Worm (Caenorhabditis elegans) whole organism, young adult: Measurements from ENCODE around the gene mcm-6.

Source experiments
- B0019.2 ChIP-seq: fragments of 200-800 bp; sonication (Bioruptor generic); conservative IDR thresholded peaks from 2 replicates; pipeline ENCODE4 v1.3.6; 2022; ENCODE audit warnings: missing genetic modification reagents, missing genetic modification characterization, missing compliant biosample characterization
- B0336.3 ChIP-seq: fragments of 200-800 bp; sonication (Bioruptor generic); IDR thresholded peaks from 2 replicates; pipeline ENCODE4 v1.3.6; 2022; ENCODE audit warnings: missing genetic modification characterization, missing compliant biosample characterization
- C06A6.2 ChIP-seq: fragments of 200-800 bp; sonication (Bioruptor generic); conservative IDR thresholded peaks from 2 replicates; pipeline ENCODE4 v1.3.6; 2022; ENCODE audit warnings: missing genetic modification characterization, missing compliant biosample characterization
- D2030.7 ChIP-seq: fragments of 200-800 bp; sonication (Bioruptor generic); IDR thresholded peaks from 2 replicates; pipeline ENCODE4 v1.3.6; 2022; ENCODE audit warnings: missing genetic modification reagents, missing genetic modification characterization, missing compliant biosample characterization
- F33H1.4 ChIP-seq: fragments of 200-800 bp; sonication (Bioruptor generic); IDR thresholded peaks from 2 replicates; pipeline ENCODE4 v1.3.6; 2022; ENCODE audit warnings: missing genetic modification reagents, missing genetic modification characterization, missing compliant biosample characterization
- F57C9.4 ChIP-seq: sonication (generic microtip); optimal IDR thresholded peaks from 2 replicates; lab custom pipeline; 2017; ENCODE audit warnings: mild to moderate bottlenecking, missing genetic modification characterization, missing compliant biosample characterization
- Y95B8A.8 ChIP-seq: fragments of 200-800 bp; sonication (Bioruptor generic); IDR thresholded peaks from 2 replicates; pipeline ENCODE4 v1.3.6; 2022; ENCODE audit warnings: missing genetic modification reagents, missing genetic modification characterization, missing compliant biosample characterization
- ZK185.1 ChIP-seq: sonication (generic microtip); optimal IDR thresholded peaks from 2 replicates; lab custom pipeline; 2016; ENCODE audit warnings: mild to moderate bottlenecking, missing genetic modification characterization, missing compliant biosample characterization; ENCODE audit not compliant: poor library complexity, severe bottlenecking
- akir-1 ChIP-seq: fragments of 200-800 bp; sonication (Bioruptor generic); optimal IDR thresholded peaks from 2 replicates; lab custom pipeline; 2018; ENCODE audit warnings: mild to moderate bottlenecking, missing genetic modification characterization, moderate library complexity, missing compliant biosample characterization
- aptf-3 ChIP-seq: fragments of 200-800 bp; sonication (Bioruptor generic); IDR thresholded peaks from 2 replicates; pipeline ENCODE4 v1.3.6; 2022; ENCODE audit warnings: missing genetic modification characterization, missing compliant biosample characterization
- bed-2 ChIP-seq: fragments of 200-800 bp; sonication (Bioruptor generic); IDR thresholded peaks from 2 replicates; pipeline ENCODE4 v1.3.6; 2022; ENCODE audit warnings: missing genetic modification reagents, missing genetic modification characterization, missing compliant biosample characterization
- chd-7 ChIP-seq: sonication (generic microtip); optimal IDR thresholded peaks from 2 replicates; lab custom pipeline; 2016; ENCODE audit warnings: mild to moderate bottlenecking, missing genetic modification characterization, moderate library complexity, missing compliant biosample characterization
- dpff-1 ChIP-seq: sonication (generic microtip); optimal IDR thresholded peaks from 2 replicates; lab custom pipeline; 2017; ENCODE audit warnings: mild to moderate bottlenecking, missing genetic modification characterization, missing compliant biosample characterization
- dpl-1 ChIP-seq: fragments of 150-350 bp; optimal IDR thresholded peaks from 2 replicates; lab custom pipeline; 2014; ENCODE audit warnings: missing biosample characterization, missing genetic modification reagents, missing genetic modification characterization
- egl-18 ChIP-seq: fragments of 200-800 bp; sonication (Bioruptor generic); IDR thresholded peaks from 2 replicates; pipeline ENCODE4 v1.3.6; 2022; ENCODE audit warnings: missing genetic modification reagents, missing genetic modification characterization, missing compliant biosample characterization
- ekl-4 ChIP-seq: fragments of 200-800 bp; sonication (Bioruptor generic); IDR thresholded peaks from 2 replicates; pipeline ENCODE4 v1.3.6; 2022; ENCODE audit warnings: missing genetic modification reagents, missing genetic modification characterization, missing compliant biosample characterization
- hsf-1 ChIP-seq: fragments of 200-800 bp; sonication (Bioruptor generic); IDR thresholded peaks from 2 replicates; pipeline ENCODE4 v1.3.6; 2022; ENCODE audit warnings: missing genetic modification reagents, missing genetic modification characterization, missing compliant biosample characterization
- lin-26 ChIP-seq: fragments of 200-800 bp; sonication (Bioruptor generic); IDR thresholded peaks from 2 replicates; pipeline ENCODE4 v1.3.6; 2022; ENCODE audit warnings: missing genetic modification reagents, missing genetic modification characterization, missing compliant biosample characterization
- lin-40 ChIP-seq: sonication (generic microtip); optimal IDR thresholded peaks from 2 replicates; lab custom pipeline; 2016; ENCODE audit warnings: missing genetic modification characterization, mild to moderate bottlenecking, missing compliant biosample characterization, missing genotype, missing genetic modification reagents
- lin-54 ChIP-seq: fragments of 200-800 bp; sonication (Bioruptor generic); optimal IDR thresholded peaks from 2 replicates; lab custom pipeline; 2018; ENCODE audit warnings: mild to moderate bottlenecking, missing genetic modification characterization, missing compliant biosample characterization
- lir-1 ChIP-seq: fragments of 200-800 bp; sonication (Bioruptor generic); conservative IDR thresholded peaks from 2 replicates; pipeline ENCODE4 v1.3.6; 2022; ENCODE audit warnings: missing genetic modification reagents, missing genetic modification characterization, missing compliant biosample characterization
- lsl-1 ChIP-seq: fragments of 200-800 bp; sonication (Bioruptor generic); optimal IDR thresholded peaks from 2 replicates; lab custom pipeline; 2018; ENCODE audit warnings: mild to moderate bottlenecking, missing genetic modification characterization, moderate library complexity, missing compliant biosample characterization
- madf-6 ChIP-seq: fragments of 200-800 bp; sonication (Bioruptor generic); IDR thresholded peaks from 2 replicates; pipeline ENCODE4 v1.3.6; 2022; ENCODE audit warnings: missing genetic modification reagents, missing genetic modification characterization, missing compliant biosample characterization
- madf-8 ChIP-seq: fragments of 200-800 bp; sonication (Bioruptor generic); conservative IDR thresholded peaks from 2 replicates; pipeline ENCODE4 v1.3.6; 2022; ENCODE audit warnings: missing genetic modification reagents, missing genetic modification characterization, missing compliant biosample characterization
- nhr-120 ChIP-seq: fragments of 200-800 bp; sonication (Bioruptor generic); IDR thresholded peaks from 2 replicates; pipeline ENCODE4 v1.3.6; 2022; ENCODE audit warnings: missing genetic modification characterization, missing compliant biosample characterization
- rcor-1 ChIP-seq: fragments of 200-800 bp; sonication (Bioruptor generic); IDR thresholded peaks from 2 replicates; pipeline ENCODE4 v1.3.6; 2022; ENCODE audit warnings: missing genetic modification reagents, missing genetic modification characterization, missing compliant biosample characterization
- snpc-4 ChIP-seq, 5 experiments: fragments of 150-350 bp in 1 of 5; sonication (generic microtip) in 4 of 5; optimal IDR thresholded peaks; 2 replicates each; lab custom pipeline; 2014 to 2018; ENCODE audit warnings: missing genetic modification characterization in 5 of 5, missing biosample characterization in 3 of 5, antibody characterized with exemption in 2 of 5, mild to moderate bottlenecking in 2 of 5, missing compliant biosample characterization in 2 of 5, missing genotype in 2 of 5, moderate library complexity in 2 of 5, missing genetic modification reagents in 1 of 5
- sptf-2 ChIP-seq: fragments of 200-800 bp; sonication (Bioruptor generic); optimal IDR thresholded peaks from 2 replicates; lab custom pipeline; 2018; ENCODE audit warnings: mild to moderate bottlenecking, missing genetic modification characterization, missing compliant biosample characterization
- unc-130 ChIP-seq: sonication (generic microtip); optimal IDR thresholded peaks from 2 replicates; lab custom pipeline; 2016; ENCODE audit warnings: missing genetic modification reagents, missing genetic modification characterization, missing compliant biosample characterization
- zfh-2 ChIP-seq: fragments of 200-800 bp; sonication (Bioruptor generic); conservative IDR thresholded peaks from 2 replicates; pipeline ENCODE4 v1.3.6; 2022; ENCODE audit warnings: missing genetic modification reagents, missing genetic modification characterization, missing compliant biosample characterization
- zim-3 ChIP-seq: sonication (generic microtip); optimal IDR thresholded peaks from 2 replicates; lab custom pipeline; 2017; ENCODE audit warnings: mild to moderate bottlenecking, missing genetic modification characterization, moderate library complexity, missing compliant biosample characterization

Gene mcm-6

ce11 chrIII:9827163-9827951 is 33.2 kb downstream of the mcm-6 start, which contains the start of the genes ZK632.10 and ZK632.11 (continued):
- no peak for TF ChIP-seq lir-1
- TF ChIP-seq lin-54 (GFP tag; lab: Kevin White, UChicago), result peak; percentile 31
- no peak for TF ChIP-seq lin-40

- TF ChIP-seq nhr-120, result no peak
- no peak for TF ChIP-seq dpl-1 (GFP tag; lab: Kevin White, UChicago)
Measured at ce11 chrIII:9830502-9830901, 36.3 kb downstream of the mcm-6 start, which contains the start of gene ZK632.12. ZK632.12 (plus strand) TSS chrIII:9830802.

- TF ChIP-seq lin-26 (GFP tag; lab: Robert Waterston, UW) (no peak), madf-6 (peak; percentile 59; the same call in 1 of the 2 replicates), D2030.7 (GFP tag; lab: Robert Waterston, UW) (peak; percentile 20; the same call in 1 of the 2 replicates), madf-8 (GFP tag; lab: Robert Waterston, UW) (peak; percentile 52), sptf-2 (GFP tag; lab: Kevin White, UChicago) (no peak), ekl-4 (GFP tag; lab: Robert Waterston, UW) (no peak), rcor-1 (GFP tag; lab: Robert Waterston, UW) (no peak), zfh-2 (no peak), unc-130 (GFP tag; lab: Kevin White, UChicago) (peak; percentile 43), F33H1.4 (peak; percentile 52), akir-1 (GFP tag; lab: Kevin White, UChicago) (no peak), F57C9.4 (tag; lab: Kevin White, UChicago) (no peak), Y95B8A.8 (GFP tag; lab: Robert Waterston, UW) (no peak), ZK185.1 (tag; lab: Kevin White, UChicago) (no peak), B0019.2 (GFP tag; lab: Robert Waterston, UW) (no peak), lsl-1 (GFP tag; lab: Kevin White, UChicago) (peak; percentile 83), lin-54 (GFP tag; lab: Kevin White, UChicago) (no peak), snpc-4 (GFP tag; optimal IDR thresholded peaks at IDR 0.05; lab: Kevin White, UChicago) (no peak), snpc-4 (tag; optimal IDR thresholded peaks at IDR 0.05; lab: Kevin White, UChicago) (peak in 1 of 4 experiments; percentile 11)
Measured at ce11 chrIII:9832569-9832968, 38.4 kb downstream of the mcm-6 start.

- TF ChIP-seq C06A6.2 (GFP tag; lab: Robert Waterston, UW), result no peak
- TF ChIP-seq aptf-3 (GFP tag; lab: Robert Waterston, UW), result no peak
- no peak for TF ChIP-seq egl-18 (GFP tag; lab: Robert Waterston, UW)
- no peak for TF ChIP-seq chd-7 (tag; lab: Kevin White, UChicago)
- TF ChIP-seq F33H1.4, result no peak
- no peak for TF ChIP-seq lin-40
- TF ChIP-seq hsf-1 (GFP tag; lab: Robert Waterston, UW), result no peak
- no peak for TF ChIP-seq dpff-1
- no peak for TF ChIP-seq B0336.3 (GFP tag; lab: Robert Waterston, UW)
- no peak for TF ChIP-seq ZK185.1 (tag; lab: Kevin White, UChicago)
- no peak for TF ChIP-seq unc-130 (GFP tag; lab: Kevin White, UChicago)
- no peak for TF ChIP-seq zim-3 (tag; lab: Kevin White, UChicago)
- TF ChIP-seq bed-2, result no peak
- TF ChIP-seq zfh-2, result no peak
Measured at ce11 chrIII:9834888-9835287, 40.7 kb downstream of the mcm-6 start, which contains the start of gene K11H3.8. K11H3.8 (plus strand) TSS chrIII:9835188.
